Fruit fly (Drosophila melanogaster): ENCODE data around the gene CG42724.

DNA sequence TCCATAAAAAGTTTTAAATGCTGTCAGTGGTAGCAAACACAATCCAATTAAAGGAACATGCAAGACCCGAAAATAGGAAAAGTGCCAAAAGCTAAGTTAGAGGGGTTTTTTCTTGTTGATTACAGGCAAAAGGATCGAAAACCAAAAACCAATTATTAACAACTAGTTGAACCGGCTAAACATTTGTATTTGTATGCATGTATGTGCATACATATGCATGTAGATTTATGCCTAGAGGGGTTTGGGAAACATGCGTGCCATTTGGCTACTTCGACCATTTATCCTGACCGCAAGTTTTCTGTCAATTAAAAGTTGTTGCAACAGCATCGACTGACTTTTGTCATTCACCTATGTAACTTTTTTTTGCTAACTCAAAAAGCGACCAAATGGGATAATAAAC is 40.4 kb upstream of the CG42724 start:
- no peak for TF ChIP-seq CG10462 (GFP tag; optimal IDR thresholded peaks at IDR 0.05)
- no peak for TF ChIP-seq gt (GFP tag; IDR thresholded peaks at IDR 0.05)
- no peak for TF ChIP-seq tna (GFP tag; IDR thresholded peaks at IDR 0.05; ENCODE audit: partially characterized antibody)
- no peak for TF ChIP-seq Dref (GFP tag; IDR thresholded peaks at IDR 0.05)
- no peak for TF ChIP-seq tup (GFP tag; optimal IDR thresholded peaks at IDR 0.05)
- TF ChIP-seq CG6175 (GFP tag; IDR thresholded peaks at IDR 0.05), result no peak
